Fruit fly (Drosophila melanogaster): ENCODE results near the gene CG44038.

Gene CG44038

dm6 chr3R:12226239-12226638 is 34.5 kb upstream of the CG44038 start, which contains the start of gene CG12256:
Gene CG12256, minus strand, starts transcription at chr3R:12226339.
- TF ChIP-seq svp (GFP tag) (peak; percentile 34), salr (GFP tag; optimal IDR thresholded peaks at IDR 0.05) (no peak)

DNA sequence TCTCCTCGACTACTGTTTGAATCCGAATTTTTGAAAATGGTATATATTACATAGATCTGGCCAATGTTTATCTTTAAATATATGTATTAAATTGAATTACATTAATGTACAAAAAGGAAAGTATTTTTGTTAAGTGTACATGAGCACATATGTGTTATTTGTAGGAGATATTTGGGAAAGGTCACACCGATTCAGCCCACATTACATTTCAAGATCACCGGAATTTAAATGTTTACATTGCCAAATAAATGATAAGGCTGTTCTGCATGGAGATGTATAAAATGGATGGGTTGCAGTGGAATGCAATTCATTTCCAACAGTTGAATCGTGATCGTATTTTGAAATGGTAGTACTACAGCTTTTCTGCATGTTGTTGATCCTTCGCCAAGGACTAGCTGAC is 31.7 kb upstream of the CG44038 start, which contains the start of gene CG3916:
CG3916 (plus strand) TSS at position 301 of the 400 bp plus-strand sequence.
- TF ChIP-seq CG7368 (GFP tag; optimal IDR thresholded peaks at IDR 0.05) (no peak), Ets21C (GFP tag; optimal IDR thresholded peaks at IDR 0.05) (no peak), svp (GFP tag) (peak; percentile 48)

- no peak for TF ChIP-seq net (GFP tag; optimal IDR thresholded peaks at IDR 0.05)
- no peak for TF ChIP-seq esn (GFP tag; optimal IDR thresholded peaks at IDR 0.05)
- no peak for TF ChIP-seq CG16779 (tag; optimal IDR thresholded peaks at IDR 0.05)
- no peak for TF ChIP-seq salr (GFP tag; optimal IDR thresholded peaks at IDR 0.05)
- no peak for TF ChIP-seq CG6792 (GFP tag; optimal IDR thresholded peaks at IDR 0.05)
- no peak for TF ChIP-seq CG6276 (GFP tag; optimal IDR thresholded peaks at IDR 0.05)
- TF ChIP-seq Hr39 (GFP tag; optimal IDR thresholded peaks at IDR 0.05): no peak
- no peak for TF ChIP-seq fkh (GFP tag; optimal IDR thresholded peaks at IDR 0.05)
- no peak for TF ChIP-seq dac (GFP tag; optimal IDR thresholded peaks at IDR 0.05)
- TF ChIP-seq CG6808 (GFP tag; optimal IDR thresholded peaks at IDR 0.05): no peak
- no peak for TF ChIP-seq topi (GFP tag; optimal IDR thresholded peaks at IDR 0.05)
- no peak for TF ChIP-seq Smox (GFP tag; optimal IDR thresholded peaks at IDR 0.05)
- no peak for TF ChIP-seq Eip93F (GFP tag; optimal IDR thresholded peaks at IDR 0.05)
- no peak for TF ChIP-seq ss (GFP tag; optimal IDR thresholded peaks at IDR 0.05)
- no peak for TF ChIP-seq Hr4 (GFP tag; optimal IDR thresholded peaks at IDR 0.05)
- no peak for TF ChIP-seq Ets96B (tag; optimal IDR thresholded peaks at IDR 0.05)
These were observed 28.1 kb upstream of the CG44038 start, which contains the start of gene Pglym87 for dm6 chr3R:12232629-12233028. Gene Pglym87, minus strand, starts transcription at chr3R:12232729.

- TF ChIP-seq fkh (GFP tag; optimal IDR thresholded peaks at IDR 0.05): no peak
- no peak for TF ChIP-seq CG11902 (GFP tag; optimal IDR thresholded peaks at IDR 0.05)
- TF ChIP-seq CG15336 (GFP tag; IDR thresholded peaks at IDR 0.05): no peak
- TF ChIP-seq Ets96B (tag; optimal IDR thresholded peaks at IDR 0.05): no peak
- no peak for TF ChIP-seq cyc (GFP tag; optimal IDR thresholded peaks at IDR 0.05)
- TF ChIP-seq svp (GFP tag): no peak
- no peak for TF ChIP-seq vri (GFP tag; optimal IDR thresholded peaks at IDR 0.05)
- TF ChIP-seq Blimp-1 (GFP tag; optimal IDR thresholded peaks at IDR 0.05): no peak
These were observed 26.2 kb upstream of the CG44038 start, which contains the start of gene Cyp313a5 for dm6 chr3R:12234584-12234983. Gene Cyp313a5, minus strand, starts transcription at chr3R:12234684.

dm6 chr3R:12236804-12237203 is 24.0 kb upstream of the CG44038 start, which contains the start of gene Cyp313a2:
Gene Cyp313a2, minus strand, starts transcription at chr3R:12236904.
- no peak for TF ChIP-seq Ets96B (tag; optimal IDR thresholded peaks at IDR 0.05)
- no peak for TF ChIP-seq Sox14 (GFP tag; optimal IDR thresholded peaks at IDR 0.05)
- no peak for TF ChIP-seq CG11762 (GFP tag; optimal IDR thresholded peaks at IDR 0.05; ENCODE audit: insufficient read depth)
- TF ChIP-seq Ets21C (GFP tag; optimal IDR thresholded peaks at IDR 0.05): no peak
- no peak for TF ChIP-seq CG7368 (GFP tag; optimal IDR thresholded peaks at IDR 0.05)
- no peak for TF ChIP-seq esn (GFP tag; optimal IDR thresholded peaks at IDR 0.05)
- TF ChIP-seq Gug (GFP tag; IDR thresholded peaks at IDR 0.05): no peak
- TF ChIP-seq CG10669 (GFP tag; optimal IDR thresholded peaks at IDR 0.05): no peak
- no peak for TF ChIP-seq CG3032 (tag; optimal IDR thresholded peaks at IDR 0.05)
- TF ChIP-seq dac (GFP tag; optimal IDR thresholded peaks at IDR 0.05): no peak
- TF ChIP-seq acj6 (GFP tag; optimal IDR thresholded peaks at IDR 0.05): no peak
- TF ChIP-seq CG11294 (GFP tag; IDR thresholded peaks at IDR 0.05): no peak
- no peak for TF ChIP-seq vri (GFP tag; optimal IDR thresholded peaks at IDR 0.05)
- no peak for TF ChIP-seq ss (GFP tag; optimal IDR thresholded peaks at IDR 0.05)
- no peak for TF ChIP-seq Eip75B (GFP tag; optimal IDR thresholded peaks at IDR 0.05)
- TF ChIP-seq Hr4 (GFP tag; optimal IDR thresholded peaks at IDR 0.05): no peak
- TF ChIP-seq CG34406 (GFP tag; optimal IDR thresholded peaks at IDR 0.05): no peak
- no peak for TF ChIP-seq CG15336 (GFP tag; IDR thresholded peaks at IDR 0.05)
